Fruit fly (Drosophila melanogaster) S2 (cell line): ENCODE measurements around the gene CG32847.

ENCODE experiments used
- CG8478 ChIP-seq: fragments of >200 bp; optimal IDR thresholded peaks from 2 replicates; lab custom pipeline; 2018
- CTCF ChIP-seq, 2 experiments: fragments of >200 bp; optimal IDR thresholded peaks; 2 replicates each; lab custom pipeline; 2018

- TF ChIP-seq CG8478 (lab: Kevin White, UChicago): no peak
- TF ChIP-seq CTCF (optimal IDR thresholded peaks at IDR 0.05; lab: Kevin White, UChicago): no peak
Observed at dm6 chr3L:15097878-15098520, 23.4 kb upstream of the CG32847 start, which contains the start of gene Ctps.
